Worm (Caenorhabditis elegans): ENCODE measurements around the gene noca-2.

DNA sequence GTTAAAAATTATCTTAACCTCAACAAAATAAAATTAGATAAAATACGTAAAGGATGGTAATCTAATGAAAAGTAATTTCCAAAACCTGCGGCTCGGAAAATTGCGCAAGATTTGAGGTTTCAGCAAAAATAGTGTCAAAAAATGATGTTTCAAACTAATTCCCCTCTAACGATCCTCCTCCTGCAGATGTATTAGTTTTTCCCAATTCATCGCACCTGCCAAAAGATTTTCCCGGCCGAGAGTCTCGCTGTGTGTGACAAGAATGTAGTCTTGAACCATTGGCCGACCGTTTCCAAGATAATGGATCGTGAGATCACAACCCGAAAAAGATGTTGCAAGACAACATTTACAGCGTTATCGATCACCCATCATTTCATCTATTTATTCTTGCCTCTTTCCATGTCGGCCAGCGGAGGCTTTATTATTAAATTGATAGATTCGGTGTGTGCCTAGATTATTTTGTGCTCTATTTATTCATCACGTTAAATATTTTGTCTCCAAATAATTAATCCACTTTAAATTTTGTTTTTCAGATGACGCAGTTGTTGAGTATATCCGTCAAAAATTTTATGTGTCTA is 23.2 kb downstream of the noca-2 start, which contains the start of the genes C44C10.10 and C44C10.5:
- no peak for TF ChIP-seq snpc-4 (tag; optimal IDR thresholded peaks at IDR 0.05)
- TF ChIP-seq elt-2 (tag; optimal IDR thresholded peaks at IDR 0.05): no peak
